Worm (Caenorhabditis elegans) whole organism, L2 larva: ENCODE results near the gene C04A11.5.

Source experiments
- C34F6.9 ChIP-seq: fragments of 150-350 bp; optimal IDR thresholded peaks from 2 replicates; lab custom pipeline; 2014; ENCODE audit warnings: missing biosample characterization, missing genetic modification characterization
- F13H6.1 ChIP-seq: sonication (generic microtip); optimal IDR thresholded peaks from 2 replicates; lab custom pipeline; 2016; ENCODE audit warnings: missing genetic modification characterization, missing compliant biosample characterization
- R02D3.7 ChIP-seq: fragments of 150-350 bp; optimal IDR thresholded peaks from 2 replicates; lab custom pipeline; 2014; ENCODE audit warnings: missing biosample characterization, missing genetic modification characterization
- Y55F3AM.14 ChIP-seq: fragments of 200-800 bp; sonication (Bioruptor generic); optimal IDR thresholded peaks from 2 replicates; lab custom pipeline; 2018; ENCODE audit warnings: mild to moderate bottlenecking, missing genetic modification characterization, missing compliant biosample characterization
- ZK546.5 ChIP-seq: sonication (generic microtip); optimal IDR thresholded peaks from 2 replicates; lab custom pipeline; 2017; ENCODE audit warnings: missing biosample characterization, missing genetic modification characterization
- alr-1 ChIP-seq: fragments of 150-350 bp; optimal IDR thresholded peaks from 2 replicates; lab custom pipeline; 2014; ENCODE audit warnings: missing biosample characterization, missing genetic modification characterization
- aly-2 ChIP-seq: fragments of 150-350 bp; optimal IDR thresholded peaks from 2 replicates; lab custom pipeline; 2014; ENCODE audit warnings: missing biosample characterization, missing genetic modification characterization
- ama-1 ChIP-seq: fragments of 150-350 bp; optimal IDR thresholded peaks from 2 replicates; lab custom pipeline; 2018; ENCODE audit warnings: inconsistent platforms
- blmp-1 ChIP-seq: sonication (generic microtip); optimal IDR thresholded peaks from 2 replicates; lab custom pipeline; 2017; ENCODE audit warnings: missing genetic modification characterization, mild to moderate bottlenecking, missing compliant biosample characterization, antibody characterized with exemption, moderate library complexity; ENCODE audit not compliant: insufficient read depth
- ceh-16 ChIP-seq: fragments of 150-350 bp; optimal IDR thresholded peaks from 2 replicates; lab custom pipeline; 2014; ENCODE audit warnings: missing biosample characterization, missing genetic modification characterization
- ceh-82 ChIP-seq: fragments of 150-350 bp; optimal IDR thresholded peaks from 2 replicates; lab custom pipeline; 2014; ENCODE audit warnings: missing biosample characterization, missing genetic modification characterization
- crh-2 ChIP-seq: sonication (generic microtip); optimal IDR thresholded peaks from 2 replicates; lab custom pipeline; 2017; ENCODE audit warnings: missing biosample characterization, missing genetic modification characterization
- dmd-4 ChIP-seq: sonication (generic microtip); optimal IDR thresholded peaks from 2 replicates; lab custom pipeline; 2017; ENCODE audit warnings: missing biosample characterization, missing genetic modification characterization
- egl-27 ChIP-seq: sonication (generic microtip); optimal IDR thresholded peaks from 3 replicates; lab custom pipeline; 2017; ENCODE audit warnings: missing biosample characterization, missing genetic modification reagents, missing genetic modification characterization
- elt-1 ChIP-seq: fragments of 150-350 bp; optimal IDR thresholded peaks from 2 replicates; lab custom pipeline; 2014; ENCODE audit warnings: missing biosample characterization, missing genetic modification characterization
- elt-3 ChIP-seq: sonication (generic microtip); optimal IDR thresholded peaks from 2 replicates; lab custom pipeline; 2017; ENCODE audit warnings: missing biosample characterization, missing genetic modification characterization
- fos-1 ChIP-seq: fragments of 150-350 bp; optimal IDR thresholded peaks from 2 replicates; lab custom pipeline; 2014; ENCODE audit warnings: missing biosample characterization, missing genetic modification characterization
- gmeb-1 ChIP-seq: fragments of 150-350 bp; optimal IDR thresholded peaks from 2 replicates; lab custom pipeline; 2014; ENCODE audit warnings: missing biosample characterization, missing genetic modification characterization
- lin-11 ChIP-seq: fragments of 150-350 bp; sonication (generic microtip); optimal IDR thresholded peaks from 2 replicates; lab custom pipeline; 2014; ENCODE audit warnings: missing biosample characterization, missing genetic modification characterization, inconsistent platforms, mixed read lengths
- lin-13 ChIP-seq: fragments of 150-350 bp; optimal IDR thresholded peaks from 2 replicates; lab custom pipeline; 2014; ENCODE audit warnings: missing biosample characterization, missing genetic modification reagents, missing genetic modification characterization
- lin-39 ChIP-seq: fragments of 150-350 bp; optimal IDR thresholded peaks from 2 replicates; lab custom pipeline; 2014; ENCODE audit warnings: missing biosample characterization, missing genetic modification reagents, missing genetic modification characterization
- lsy-2 ChIP-seq, 2 experiments: fragments of 150-350 bp in 1 of 2; sonication (generic microtip) in 1 of 2; optimal IDR thresholded peaks; 2 replicates each; lab custom pipeline; 2014 to 2017; ENCODE audit warnings: missing biosample characterization in 2 of 2, missing genetic modification characterization in 2 of 2
- mab-5 ChIP-seq: fragments of 150-350 bp; optimal IDR thresholded peaks from 2 replicates; lab custom pipeline; 2014; ENCODE audit warnings: missing biosample characterization, missing genetic modification characterization
- mbf-1 ChIP-seq: sonication (generic microtip); optimal IDR thresholded peaks from 2 replicates; lab custom pipeline; 2017; ENCODE audit warnings: missing biosample characterization, missing genetic modification characterization
- mdl-1 ChIP-seq, 2 experiments: fragments of 150-350 bp in 1 of 2; sonication (generic microtip) in 1 of 2; optimal IDR thresholded peaks; 2 replicates each; lab custom pipeline; 2017; ENCODE audit warnings: missing biosample characterization in 2 of 2, missing genetic modification characterization in 2 of 2
- nhr-10 ChIP-seq: sonication (generic microtip); optimal IDR thresholded peaks from 2 replicates; lab custom pipeline; 2017; ENCODE audit warnings: missing biosample characterization, missing genetic modification characterization
- nhr-11 ChIP-seq: fragments of 150-350 bp; optimal IDR thresholded peaks from 2 replicates; lab custom pipeline; 2014; ENCODE audit warnings: missing biosample characterization, missing genetic modification characterization
- nhr-12 ChIP-seq: fragments of 150-350 bp; optimal IDR thresholded peaks from 2 replicates; lab custom pipeline; 2014; ENCODE audit warnings: missing biosample characterization, missing genetic modification characterization
- nhr-129 ChIP-seq: fragments of 150-350 bp; optimal IDR thresholded peaks from 2 replicates; lab custom pipeline; 2014; ENCODE audit warnings: missing biosample characterization, missing genetic modification characterization
- nhr-21 ChIP-seq: fragments of 150-350 bp; optimal IDR thresholded peaks from 2 replicates; lab custom pipeline; 2014; ENCODE audit warnings: missing biosample characterization, missing genetic modification characterization
- nhr-23 ChIP-seq: fragments of 150-350 bp; optimal IDR thresholded peaks from 2 replicates; lab custom pipeline; 2014; ENCODE audit warnings: missing biosample characterization, missing genetic modification reagents, missing genetic modification characterization
- nhr-237 ChIP-seq: fragments of 150-350 bp; optimal IDR thresholded peaks from 2 replicates; lab custom pipeline; 2014; ENCODE audit warnings: missing biosample characterization, missing genetic modification characterization
- nhr-25 ChIP-seq: fragments of 150-350 bp; sonication (generic microtip); optimal IDR thresholded peaks from 3 replicates; lab custom pipeline; 2014; ENCODE audit warnings: missing biosample characterization, missing genetic modification characterization
- nhr-6 ChIP-seq: fragments of 150-350 bp; optimal IDR thresholded peaks from 2 replicates; lab custom pipeline; 2014; ENCODE audit warnings: missing biosample characterization, missing genetic modification characterization
- nhr-77 ChIP-seq: fragments of 150-350 bp; optimal IDR thresholded peaks from 2 replicates; lab custom pipeline; 2014; ENCODE audit warnings: missing biosample characterization, missing genetic modification characterization
- peb-1 ChIP-seq: fragments of 150-350 bp; optimal IDR thresholded peaks from 2 replicates; lab custom pipeline; 2014; ENCODE audit warnings: missing biosample characterization, missing genetic modification characterization
- sem-4 ChIP-seq: fragments of 150-350 bp; optimal IDR thresholded peaks from 2 replicates; lab custom pipeline; 2014; ENCODE audit warnings: missing biosample characterization, missing genetic modification reagents, missing genetic modification characterization
- skn-1 ChIP-seq: sonication (generic microtip); optimal IDR thresholded peaks from 2 replicates; lab custom pipeline; 2017; ENCODE audit warnings: missing biosample characterization, missing genetic modification characterization
- sma-3 ChIP-seq: sonication (generic microtip); optimal IDR thresholded peaks from 2 replicates; lab custom pipeline; 2016; ENCODE audit warnings: missing genetic modification reagents, missing genetic modification characterization, missing compliant biosample characterization
- sma-9 ChIP-seq, 2 experiments: fragments of 150-350 bp in 1 of 2; sonication (generic microtip) in 1 of 2; optimal IDR thresholded peaks; 2 replicates each; lab custom pipeline; 2014 to 2016; ENCODE audit warnings: missing genetic modification characterization in 2 of 2, mild to moderate bottlenecking in 1 of 2, missing biosample characterization in 1 of 2, missing compliant biosample characterization in 1 of 2, missing genetic modification reagents in 1 of 2, moderate library complexity in 1 of 2
- snpc-4 ChIP-seq: fragments of 150-350 bp; optimal IDR thresholded peaks from 2 replicates; lab custom pipeline; 2014; ENCODE audit warnings: missing biosample characterization, missing genetic modification characterization
- unc-39 ChIP-seq: fragments of 150-350 bp; optimal IDR thresholded peaks from 2 replicates; lab custom pipeline; 2014; ENCODE audit warnings: missing biosample characterization, missing genetic modification characterization
- unc-55 ChIP-seq: fragments of 150-350 bp; sonication (generic microtip); optimal IDR thresholded peaks from 3 replicates; lab custom pipeline; 2014; ENCODE audit warnings: missing biosample characterization, missing genetic modification reagents, missing genetic modification characterization
- unc-62 ChIP-seq: fragments of 150-350 bp; optimal IDR thresholded peaks from 2 replicates; lab custom pipeline; 2014; ENCODE audit warnings: missing biosample characterization, missing genetic modification reagents, missing genetic modification characterization
- zag-1 ChIP-seq: fragments of 150-350 bp; optimal IDR thresholded peaks from 2 replicates; lab custom pipeline; 2014; ENCODE audit warnings: missing biosample characterization, missing genetic modification characterization
- ztf-1 ChIP-seq: fragments of 200-800 bp; sonication (Bioruptor generic); conservative IDR thresholded peaks from 2 replicates; pipeline ENCODE4 v1.3.6; 2022; ENCODE audit warnings: missing genetic modification characterization, missing compliant biosample characterization
- ztf-11 ChIP-seq: sonication (generic microtip); optimal IDR thresholded peaks from 2 replicates; lab custom pipeline; 2017; ENCODE audit warnings: missing biosample characterization, missing genetic modification characterization
- ztf-4 ChIP-seq: fragments of 150-350 bp; optimal IDR thresholded peaks from 2 replicates; lab custom pipeline; 2014; ENCODE audit warnings: missing biosample characterization, missing genetic modification characterization

The C04A11.5 gene

ce11 chrX:13685725-13686124 is 21.3 kb downstream of the C04A11.5 start:
- TF ChIP-seq lsy-2 (tag; optimal IDR thresholded peaks at IDR 0.05; lab: Kevin White, UChicago) (no peak), gmeb-1 (tag; lab: Kevin White, UChicago) (no peak), ztf-1 (GFP tag; lab: Robert Waterston, UW) (no peak), fos-1 (tag; lab: Kevin White, UChicago) (peak; percentile 59), R02D3.7 (tag; lab: Kevin White, UChicago) (no peak), F13H6.1 (no peak), crh-2 (tag; lab: Kevin White, UChicago) (peak; percentile 22), Y55F3AM.14 (no peak), mdl-1 (tag; optimal IDR thresholded peaks at IDR 0.05; lab: Kevin White, UChicago) (no peak), nhr-25 (tag; lab: Kevin White, UChicago) (no peak), sma-9 (GFP tag; optimal IDR thresholded peaks at IDR 0.05; lab: Kevin White, UChicago) (peak; percentile 47), sma-9 (tag; optimal IDR thresholded peaks at IDR 0.05; lab: Kevin White, UChicago) (no peak), nhr-23 (tag; lab: Kevin White, UChicago) (no peak), elt-3 (tag; lab: Kevin White, UChicago) (no peak)
- TF ChIP-seq, all 48 proteins: peak for 3

DNA sequence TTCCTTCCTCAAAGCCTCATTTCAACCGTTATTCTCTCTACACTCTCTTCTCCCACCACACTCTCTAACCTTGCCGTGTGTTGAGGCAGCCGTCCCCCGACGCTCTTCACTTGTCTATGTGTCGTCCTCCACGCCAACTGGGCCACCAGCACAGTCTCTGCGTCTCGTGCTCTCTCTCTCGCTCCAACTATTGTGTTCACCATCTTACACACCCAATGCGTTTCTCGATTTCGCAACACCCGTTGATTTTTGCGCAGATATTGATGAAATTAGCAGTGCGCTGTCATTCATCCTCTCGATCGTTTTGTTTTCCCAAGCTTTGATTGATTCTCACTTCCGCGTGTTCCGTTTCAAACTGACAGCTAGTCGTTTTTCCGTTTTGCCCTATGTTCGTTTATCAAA is 22.7 kb downstream of the C04A11.5 start:
- TF ChIP-seq ceh-16 (tag; lab: Kevin White, UChicago) (peak; percentile 68), egl-27 (tag; lab: Kevin White, UChicago) (no peak), nhr-77 (tag; lab: Kevin White, UChicago) (no peak), lsy-2 (tag; optimal IDR thresholded peaks at IDR 0.05; lab: Kevin White, UChicago) (peak in 1 of 2 experiments; percentile 58), snpc-4 (no peak), nhr-25 (tag; lab: Kevin White, UChicago) (peak; percentile 72), nhr-12 (tag; lab: Kevin White, UChicago) (no peak), ztf-11 (no peak), R02D3.7 (tag; lab: Kevin White, UChicago) (no peak), C34F6.9 (tag; lab: Kevin White, UChicago) (peak; percentile 60), nhr-129 (tag; lab: Kevin White, UChicago) (peak; percentile 73), nhr-23 (tag; lab: Kevin White, UChicago) (no peak), unc-55 (GFP tag; lab: Kevin White, UChicago) (peak; percentile 70), mdl-1 (tag; optimal IDR thresholded peaks at IDR 0.05; lab: Kevin White, UChicago) (peak in 1 of 2 experiments; percentile 30), crh-2 (tag; lab: Kevin White, UChicago) (peak; percentile 37), nhr-21 (tag; lab: Kevin White, UChicago) (peak; percentile 7), ZK546.5 (tag; lab: Kevin White, UChicago) (no peak), nhr-10 (tag; lab: Kevin White, UChicago) (no peak), lin-13 (GFP tag; lab: Kevin White, UChicago) (peak; percentile 13), peb-1 (no peak), Y55F3AM.14 (peak; percentile 63), mab-5 (tag; lab: Kevin White, UChicago) (peak; percentile 35), zag-1 (tag; lab: Kevin White, UChicago) (peak; percentile 25), unc-39 (tag; lab: Kevin White, UChicago) (no peak), lin-39 (no peak), ztf-4 (tag; lab: Kevin White, UChicago) (no peak), ceh-82 (tag; lab: Kevin White, UChicago) (no peak), lin-11 (tag; lab: Kevin White, UChicago) (no peak), dmd-4 (no peak), unc-62 (GFP tag; lab: Kevin White, UChicago) (no peak), ama-1 (no peak), elt-1 (tag; lab: Kevin White, UChicago) (no peak), sma-3 (peak; percentile 14), fos-1 (tag; lab: Kevin White, UChicago) (peak; percentile 52), blmp-1 (tag; lab: Kevin White, UChicago) (peak; percentile 12), nhr-11 (no peak), aly-2 (tag; lab: Kevin White, UChicago) (no peak), mbf-1 (no peak), ztf-1 (GFP tag; lab: Robert Waterston, UW) (no peak), alr-1 (tag; lab: Kevin White, UChicago) (no peak), elt-3 (tag; lab: Kevin White, UChicago) (no peak), nhr-6 (tag; lab: Kevin White, UChicago) (peak; percentile 14), skn-1 (tag; lab: Kevin White, UChicago) (no peak), sma-9 (GFP tag; optimal IDR thresholded peaks at IDR 0.05; lab: Kevin White, UChicago) (peak; percentile 66), sma-9 (tag; optimal IDR thresholded peaks at IDR 0.05; lab: Kevin White, UChicago) (no peak), sem-4 (tag; lab: Kevin White, UChicago) (no peak), F13H6.1 (peak; percentile 61), nhr-237 (tag; lab: Kevin White, UChicago) (no peak), gmeb-1 (tag; lab: Kevin White, UChicago) (no peak)
- TF ChIP-seq, all 48 proteins: peak for 19
